Worm (Caenorhabditis elegans) whole organism, L4 larva: ENCODE results near the gene nhr-42.

Source experiments
- Y5F2A.4 ChIP-seq: fragments of 200-800 bp; sonication (Bioruptor generic); optimal IDR thresholded peaks from 2 replicates; lab custom pipeline; 2018; ENCODE audit warnings: mild to moderate bottlenecking, missing genetic modification characterization, missing compliant biosample characterization
- ZK546.5 ChIP-seq, 2 experiments: sonication (generic microtip); optimal IDR thresholded peaks; 2 replicates each; lab custom pipeline; 2017; ENCODE audit warnings: missing biosample characterization in 2 of 2, missing genetic modification characterization in 2 of 2
- ama-1 ChIP-seq: fragments of 150-350 bp; optimal IDR thresholded peaks from 2 replicates; lab custom pipeline; 2014; ENCODE audit warnings: inconsistent platforms, mixed read lengths
- ces-1 ChIP-seq: fragments of 150-350 bp; sonication (generic microtip); optimal IDR thresholded peaks from 4 replicates; lab custom pipeline; 2014; ENCODE audit warnings: missing biosample characterization, missing genetic modification reagents, missing genetic modification characterization
- dmd-6 ChIP-seq: fragments of 200-800 bp; sonication (Bioruptor generic); IDR thresholded peaks from 2 replicates; pipeline ENCODE4 v1.3.6; 2022; ENCODE audit warnings: missing genetic modification reagents, missing genetic modification characterization, missing compliant biosample characterization
- mdl-1 ChIP-seq, 2 experiments: fragments of 150-350 bp in 1 of 2; sonication (generic microtip) in 1 of 2; optimal IDR thresholded peaks; 2 replicates each; lab custom pipeline; 2014 to 2017; ENCODE audit warnings: missing biosample characterization in 2 of 2, missing genetic modification characterization in 2 of 2
- nhr-237 ChIP-seq: sonication (generic microtip); optimal IDR thresholded peaks from 2 replicates; lab custom pipeline; 2017; ENCODE audit warnings: missing biosample characterization, missing genetic modification characterization
- nhr-28 ChIP-seq: fragments of 150-350 bp; optimal IDR thresholded peaks from 2 replicates; lab custom pipeline; 2014; ENCODE audit warnings: missing biosample characterization, missing genetic modification characterization
- nhr-41 ChIP-seq: fragments of 200-800 bp; sonication (Bioruptor generic); IDR thresholded peaks from 2 replicates; pipeline ENCODE4 v1.3.6; 2022; ENCODE audit warnings: missing genetic modification reagents, missing genetic modification characterization, missing compliant biosample characterization
- vab-7 ChIP-seq: fragments of 200-800 bp; sonication (Bioruptor generic); IDR thresholded peaks from 2 replicates; pipeline ENCODE4 v1.3.6; 2022; ENCODE audit warnings: missing genetic modification reagents, missing genetic modification characterization, missing compliant biosample characterization
- zag-1 ChIP-seq: fragments of 150-350 bp; optimal IDR thresholded peaks from 2 replicates; lab custom pipeline; 2014; ENCODE audit warnings: missing biosample characterization, missing genetic modification characterization

ce11 chrV:7007307-7007706 is 8.7 kb downstream of the nhr-42 start, which contains the start of gene drd-10:
- TF ChIP-seq vab-7 = no peak
- no peak for TF ChIP-seq ces-1 (GFP tag; lab: Kevin White, UChicago)
- TF ChIP-seq zag-1 (tag; lab: Kevin White, UChicago) = no peak
- TF ChIP-seq Y5F2A.4 = no peak
- TF ChIP-seq ZK546.5 (tag; optimal IDR thresholded peaks at IDR 0.05; lab: Kevin White, UChicago) = no peak
- TF ChIP-seq nhr-41 (GFP tag; lab: Robert Waterston, UW) = no peak
- no peak for TF ChIP-seq nhr-237 (tag; lab: Kevin White, UChicago)
- no peak for TF ChIP-seq ama-1 (lab: Kevin White, UChicago)
- no peak for TF ChIP-seq dmd-6 (GFP tag; lab: Robert Waterston, UW)
- no peak for TF ChIP-seq mdl-1 (tag; optimal IDR thresholded peaks at IDR 0.05; lab: Kevin White, UChicago)
- no peak for TF ChIP-seq nhr-28 (tag; lab: Kevin White, UChicago)
